Worm (Caenorhabditis elegans) whole organism, midembryonic: ENCODE measurements around the gene R04B3.2.

Experiments
- T22C8.4 ChIP-seq: fragments of 200-800 bp; sonication (Bioruptor generic); IDR thresholded peaks from 2 replicates; pipeline ENCODE4 v1.3.6; 2022; ENCODE audit warnings: missing genetic modification characterization, missing compliant biosample characterization
- cog-1 ChIP-seq: sonication (generic microtip); optimal IDR thresholded peaks from 2 replicates; lab custom pipeline; 2016; ENCODE audit warnings: missing genetic modification characterization, missing compliant biosample characterization
- flt-1 ChIP-seq: fragments of 200-800 bp; sonication (Bioruptor generic); IDR thresholded peaks from 2 replicates; pipeline ENCODE4 v1.3.6; 2022; ENCODE audit warnings: missing genetic modification characterization, missing compliant biosample characterization
- klf-2 ChIP-seq: fragments of 200-800 bp; sonication (Bioruptor generic); conservative IDR thresholded peaks from 2 replicates; pipeline ENCODE4 v1.3.6; 2022; ENCODE audit warnings: missing genetic modification reagents, missing genetic modification characterization, missing compliant biosample characterization
- med-1 ChIP-seq: sonication (generic microtip); optimal IDR thresholded peaks from 2 replicates; lab custom pipeline; 2017; ENCODE audit warnings: missing genetic modification characterization, mild to moderate bottlenecking, missing compliant biosample characterization, antibody characterized with exemption, missing genetic modification reagents; ENCODE audit not compliant: insufficient read depth
- ref-1 ChIP-seq: fragments of 200-800 bp; sonication (Bioruptor generic); conservative IDR thresholded peaks from 2 replicates; pipeline ENCODE4 v1.3.6; 2022; ENCODE audit warnings: missing genetic modification reagents, missing genetic modification characterization, missing compliant biosample characterization
- tab-1 ChIP-seq: fragments of 200-800 bp; sonication (Bioruptor generic); IDR thresholded peaks from 2 replicates; pipeline ENCODE4 v1.3.6; 2022; ENCODE audit warnings: missing genetic modification characterization, missing compliant biosample characterization
- ztf-23 ChIP-seq: fragments of 200-800 bp; sonication (Bioruptor generic); IDR thresholded peaks from 2 replicates; pipeline ENCODE4 v1.3.6; 2022; ENCODE audit warnings: missing genetic modification reagents, missing genetic modification characterization, missing compliant biosample characterization
- ztf-29 ChIP-seq: fragments of 200-800 bp; sonication (Bioruptor generic); IDR thresholded peaks from 2 replicates; pipeline ENCODE4 v1.3.6; 2022; ENCODE audit warnings: missing genetic modification reagents, missing genetic modification characterization, missing compliant biosample characterization

The R04B3.2 gene

ce11 chrX:2494296-2494695 is 20.8 kb upstream of the R04B3.2 start:
- no peak for TF ChIP-seq cog-1 (tag; lab: Kevin White, UChicago)
- TF ChIP-seq klf-2 (GFP tag; lab: Robert Waterston, UW), result no peak
- TF ChIP-seq med-1 (GFP tag; lab: Kevin White, UChicago), result no peak
- TF ChIP-seq ref-1 (GFP tag; lab: Robert Waterston, UW), result no peak
- TF ChIP-seq ztf-23 (GFP tag; lab: Robert Waterston, UW), result no peak
- no peak for TF ChIP-seq tab-1 (GFP tag; lab: Robert Waterston, UW)
- TF ChIP-seq flt-1, result no peak
- no peak for TF ChIP-seq T22C8.4 (GFP tag; lab: Robert Waterston, UW)
- no peak for TF ChIP-seq ztf-29 (GFP tag; lab: Robert Waterston, UW)

- TF ChIP-seq cog-1 (tag; lab: Kevin White, UChicago) (no peak), T22C8.4 (GFP tag; lab: Robert Waterston, UW) (no peak), flt-1 (no peak), ref-1 (GFP tag; lab: Robert Waterston, UW) (no peak), ztf-23 (GFP tag; lab: Robert Waterston, UW) (no peak), med-1 (GFP tag; lab: Kevin White, UChicago) (no peak), ztf-29 (GFP tag; lab: Robert Waterston, UW) (no peak), tab-1 (GFP tag; lab: Robert Waterston, UW) (no peak), klf-2 (GFP tag; lab: Robert Waterston, UW) (no peak)
These were observed 20.2 kb upstream of the R04B3.2 start for ce11 chrX:2493586-2494175.

DNA sequence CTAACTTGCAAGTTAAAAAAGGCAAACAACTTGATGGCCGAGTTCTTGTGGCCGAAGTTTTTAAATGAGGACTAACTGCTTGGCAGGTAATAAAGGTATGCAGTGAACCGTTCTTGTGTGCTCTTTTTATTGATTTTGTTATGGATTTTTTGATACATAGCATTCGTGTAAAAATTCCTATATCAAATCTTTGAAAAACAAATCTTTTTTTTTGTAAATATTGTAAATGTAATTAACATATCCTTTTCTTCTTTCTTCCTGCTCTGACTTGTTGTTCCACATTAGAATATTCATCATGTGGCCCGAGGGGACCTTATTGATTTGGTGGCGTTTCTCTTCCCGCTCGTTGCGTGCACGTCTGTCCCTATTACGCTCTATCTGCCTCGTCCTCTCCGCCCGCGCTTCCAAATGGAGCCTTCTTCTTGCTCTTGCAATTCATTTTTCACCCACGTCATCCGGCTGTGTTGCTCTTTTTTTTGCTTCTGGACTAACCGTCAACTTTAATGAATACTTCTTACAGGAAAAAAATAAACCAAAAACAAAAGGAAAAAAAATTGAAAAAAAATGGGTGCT is 15.1 kb upstream of the R04B3.2 start, which contains the start of gene hid-1:
Gene hid-1 (plus strand): TSS at position 523 of the 573 bp plus-strand sequence.
- TF ChIP-seq T22C8.4 (GFP tag; lab: Robert Waterston, UW) (0 out of 2 replicates have a peak, but pooled peaks have one; percentile 31), klf-2 (GFP tag; lab: Robert Waterston, UW) (no peak)

DNA sequence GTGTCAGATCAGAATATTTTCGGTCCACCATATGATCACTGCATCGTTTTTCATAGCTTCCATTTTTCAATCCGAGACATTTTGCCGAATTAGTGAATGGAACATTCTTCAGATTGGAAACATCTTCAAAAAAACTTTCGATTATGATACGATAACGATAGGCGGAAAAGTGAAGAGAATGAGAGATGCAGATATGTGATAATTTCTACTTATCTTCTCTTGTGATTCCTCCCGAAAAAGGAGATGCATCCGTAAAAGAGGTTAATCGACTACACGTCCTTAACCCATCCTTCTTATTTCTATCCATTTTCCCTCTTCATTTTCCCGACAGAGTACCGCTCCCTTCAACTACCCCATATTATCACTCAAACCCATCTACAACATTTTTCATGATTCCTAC is 9.6 kb upstream of the R04B3.2 start, which contains the start of gene K02E10.4:
Gene K02E10.4 (plus strand): TSS at position 186 of the 400 bp plus-strand sequence.
- no peak for TF ChIP-seq klf-2 (GFP tag; lab: Robert Waterston, UW)
- TF ChIP-seq med-1 (GFP tag; lab: Kevin White, UChicago), result no peak
- no peak for TF ChIP-seq ref-1 (GFP tag; lab: Robert Waterston, UW)
- no peak for TF ChIP-seq tab-1 (GFP tag; lab: Robert Waterston, UW)
- no peak for TF ChIP-seq T22C8.4 (GFP tag; lab: Robert Waterston, UW)
- no peak for TF ChIP-seq ztf-23 (GFP tag; lab: Robert Waterston, UW)
- no peak for TF ChIP-seq flt-1
- no peak for TF ChIP-seq ztf-29 (GFP tag; lab: Robert Waterston, UW)
- no peak for TF ChIP-seq cog-1 (tag; lab: Kevin White, UChicago)

DNA sequence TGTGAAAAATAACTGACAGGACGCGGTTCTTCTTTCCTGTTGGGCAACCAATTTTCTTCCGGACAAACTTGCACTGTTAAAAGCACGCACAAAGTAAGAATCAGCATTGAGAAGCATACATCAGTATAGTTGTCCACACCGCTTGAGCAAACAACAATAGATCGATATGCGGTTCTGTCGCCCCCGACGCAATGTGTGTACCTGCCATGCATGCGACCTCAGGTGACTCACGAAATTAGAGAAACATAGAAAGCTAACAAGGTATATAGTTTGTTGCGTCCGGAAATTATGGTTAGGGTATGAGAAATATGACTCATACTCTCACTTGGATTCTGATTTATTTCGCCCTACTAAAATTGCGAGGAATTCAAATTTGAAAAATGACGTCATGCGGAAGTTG is 9.1 kb upstream of the R04B3.2 start, which contains the start of gene K02E10.6:
Gene K02E10.6 (minus strand): TSS at position 149 of the 400 bp plus-strand sequence.
- TF ChIP-seq med-1 (GFP tag; lab: Kevin White, UChicago), result no peak
- TF ChIP-seq cog-1 (tag; lab: Kevin White, UChicago), result no peak
- TF ChIP-seq T22C8.4 (GFP tag; lab: Robert Waterston, UW), result no peak
- no peak for TF ChIP-seq flt-1
- no peak for TF ChIP-seq ztf-23 (GFP tag; lab: Robert Waterston, UW)
- TF ChIP-seq ref-1 (GFP tag; lab: Robert Waterston, UW), result no peak
- TF ChIP-seq tab-1 (GFP tag; lab: Robert Waterston, UW), result no peak
- TF ChIP-seq ztf-29 (GFP tag; lab: Robert Waterston, UW), result no peak
- TF ChIP-seq klf-2 (GFP tag; lab: Robert Waterston, UW), result no peak

ce11 chrX:2478823-2479222 is 5.3 kb upstream of the R04B3.2 start, which contains the start of gene K02E10.5:
Gene K02E10.5, minus strand, starts transcription at chrX:2478923.
- TF ChIP-seq flt-1, result no peak
- no peak for TF ChIP-seq ref-1 (GFP tag; lab: Robert Waterston, UW)
- no peak for TF ChIP-seq med-1 (GFP tag; lab: Kevin White, UChicago)
- TF ChIP-seq cog-1 (tag; lab: Kevin White, UChicago), result no peak
- TF ChIP-seq tab-1 (GFP tag; lab: Robert Waterston, UW), result no peak
- TF ChIP-seq T22C8.4 (GFP tag; lab: Robert Waterston, UW), result no peak
- no peak for TF ChIP-seq klf-2 (GFP tag; lab: Robert Waterston, UW)
- TF ChIP-seq ztf-29 (GFP tag; lab: Robert Waterston, UW), result no peak
- no peak for TF ChIP-seq ztf-23 (GFP tag; lab: Robert Waterston, UW)

- no peak for TF ChIP-seq ref-1 (GFP tag; lab: Robert Waterston, UW)
- TF ChIP-seq med-1 (GFP tag; lab: Kevin White, UChicago), result no peak
- TF ChIP-seq flt-1, result no peak
- TF ChIP-seq T22C8.4 (GFP tag; lab: Robert Waterston, UW), result no peak
- TF ChIP-seq ztf-23 (GFP tag; lab: Robert Waterston, UW), result no peak
- TF ChIP-seq ztf-29 (GFP tag; lab: Robert Waterston, UW), result no peak
- TF ChIP-seq klf-2 (GFP tag; lab: Robert Waterston, UW), result no peak
- TF ChIP-seq cog-1 (tag; lab: Kevin White, UChicago), result no peak
- TF ChIP-seq tab-1 (GFP tag; lab: Robert Waterston, UW), result no peak
These were observed 2.4 kb upstream of the R04B3.2 start, which contains the start of gene R04B3.3 for ce11 chrX:2475873-2476272. Gene R04B3.3, minus strand, starts transcription at chrX:2475973.

DNA sequence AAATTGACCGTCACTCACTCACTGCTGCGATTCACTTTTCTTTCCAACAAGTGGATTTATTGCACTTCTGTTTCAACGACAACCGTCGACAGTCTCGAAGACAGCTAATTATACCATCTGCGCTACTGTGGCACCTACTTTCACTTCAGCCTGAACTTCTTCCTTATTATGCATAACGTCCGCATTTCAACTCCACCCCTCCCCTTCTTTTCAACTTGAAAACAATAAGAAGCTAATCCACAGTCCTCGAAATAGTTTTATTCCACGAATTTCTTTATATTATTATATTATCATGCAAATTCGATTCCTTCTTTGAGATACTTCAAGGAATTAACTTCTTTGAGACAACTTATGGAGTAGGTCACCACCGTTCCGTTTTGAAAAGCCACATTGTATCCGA is 2.2 kb downstream of the R04B3.2 start, which contains the start of gene R04B3.1:
Gene R04B3.1 (minus strand): TSS at position 101 of the 400 bp plus-strand sequence.
- no peak for TF ChIP-seq ztf-29 (GFP tag; lab: Robert Waterston, UW)
- no peak for TF ChIP-seq T22C8.4 (GFP tag; lab: Robert Waterston, UW)
- TF ChIP-seq tab-1 (GFP tag; lab: Robert Waterston, UW), result no peak
- no peak for TF ChIP-seq cog-1 (tag; lab: Kevin White, UChicago)
- TF ChIP-seq med-1 (GFP tag; lab: Kevin White, UChicago), result no peak
- no peak for TF ChIP-seq flt-1
- no peak for TF ChIP-seq ztf-23 (GFP tag; lab: Robert Waterston, UW)
- TF ChIP-seq klf-2 (GFP tag; lab: Robert Waterston, UW), result no peak
- TF ChIP-seq ref-1 (GFP tag; lab: Robert Waterston, UW), result no peak
